Worm (Caenorhabditis elegans) whole organism, young adult: ENCODE measurements around the gene C17E7.13.

Experiments
- B0336.3 ChIP-seq: fragments of 200-800 bp; sonication (Bioruptor generic); IDR thresholded peaks from 2 replicates; pipeline ENCODE4 v1.3.6; 2022; ENCODE audit warnings: missing genetic modification characterization, missing compliant biosample characterization
- F10E7.11 ChIP-seq: sonication (generic microtip); optimal IDR thresholded peaks from 2 replicates; lab custom pipeline; 2017; ENCODE audit warnings: mild to moderate bottlenecking, missing genetic modification characterization, moderate library complexity, missing compliant biosample characterization
- F23B12.7 ChIP-seq: sonication (generic microtip); optimal IDR thresholded peaks from 2 replicates; lab custom pipeline; 2017; ENCODE audit warnings: missing genetic modification characterization, mild to moderate bottlenecking, missing compliant biosample characterization, antibody characterized with exemption, moderate library complexity; ENCODE audit not compliant: insufficient read depth
- F33H1.4 ChIP-seq: fragments of 200-800 bp; sonication (Bioruptor generic); IDR thresholded peaks from 2 replicates; pipeline ENCODE4 v1.3.6; 2022; ENCODE audit warnings: missing genetic modification reagents, missing genetic modification characterization, missing compliant biosample characterization
- F39B2.1 ChIP-seq: fragments of 200-800 bp; sonication (Bioruptor generic); IDR thresholded peaks from 2 replicates; pipeline ENCODE4 v1.3.6; 2022; ENCODE audit warnings: missing genetic modification reagents, missing genetic modification characterization, missing compliant biosample characterization
- F49E8.2 ChIP-seq: sonication (generic microtip); optimal IDR thresholded peaks from 3 replicates; lab custom pipeline; 2017; ENCODE audit warnings: missing genetic modification characterization, mild to moderate bottlenecking, missing compliant biosample characterization, antibody characterized with exemption, moderate library complexity; ENCODE audit not compliant: insufficient read depth
- F55B11.4 ChIP-seq: sonication (generic microtip); optimal IDR thresholded peaks from 2 replicates; lab custom pipeline; 2016; ENCODE audit warnings: missing compliant biosample characterization, missing genetic modification characterization, borderline replicate concordance; ENCODE audit not compliant: insufficient read depth
- F57A8.1 ChIP-seq: fragments of 200-800 bp; sonication (Bioruptor generic); optimal IDR thresholded peaks from 2 replicates; lab custom pipeline; 2018; ENCODE audit warnings: mild to moderate bottlenecking, missing genetic modification characterization, moderate library complexity, missing compliant biosample characterization
- K11D2.4 ChIP-seq: fragments of 200-800 bp; sonication (Bioruptor generic); IDR thresholded peaks from 2 replicates; pipeline ENCODE4 v1.3.6; 2022; ENCODE audit warnings: missing genetic modification reagents, missing genetic modification characterization, missing compliant biosample characterization
- Y53F4B.3 ChIP-seq: fragments of 200-800 bp; sonication (Bioruptor generic); IDR thresholded peaks from 2 replicates; pipeline ENCODE4 v1.3.6; 2022; ENCODE audit warnings: missing genetic modification reagents, missing genetic modification characterization, missing compliant biosample characterization
- Y56A3A.18 ChIP-seq: fragments of 200-800 bp; sonication (Bioruptor generic); IDR thresholded peaks from 2 replicates; pipeline ENCODE4 v1.3.6; 2022; ENCODE audit warnings: missing genetic modification reagents, missing genetic modification characterization, missing compliant biosample characterization
- Y79H2A.3 ChIP-seq: fragments of 200-800 bp; sonication (Bioruptor generic); conservative IDR thresholded peaks from 2 replicates; pipeline ENCODE4 v1.3.6; 2022; ENCODE audit warnings: missing genetic modification reagents, missing genetic modification characterization, missing compliant biosample characterization
- Y95B8A.8 ChIP-seq: fragments of 200-800 bp; sonication (Bioruptor generic); IDR thresholded peaks from 2 replicates; pipeline ENCODE4 v1.3.6; 2022; ENCODE audit warnings: missing genetic modification reagents, missing genetic modification characterization, missing compliant biosample characterization
- attf-5 ChIP-seq: fragments of 200-800 bp; sonication (Bioruptor generic); optimal IDR thresholded peaks from 2 replicates; lab custom pipeline; 2018; ENCODE audit warnings: mild to moderate bottlenecking, missing genetic modification characterization, missing compliant biosample characterization
- cebp-1 ChIP-seq, 2 experiments: fragments of 200-800 bp in 1 of 2; sonication (Bioruptor generic) in 1 of 2; sonication (generic microtip) in 1 of 2; IDR thresholded peaks in 1 of 2; optimal IDR thresholded peaks in 1 of 2; 2 replicates each; pipeline versions ENCODE4 v1.3.6 to Lab custom; 2017 to 2022; ENCODE audit warnings: missing compliant biosample characterization in 2 of 2, missing genetic modification characterization in 2 of 2, mild to moderate bottlenecking in 1 of 2, missing genetic modification reagents in 1 of 2, moderate library complexity in 1 of 2
- cebp-2 ChIP-seq: fragments of 200-800 bp; sonication (Bioruptor generic); IDR thresholded peaks from 2 replicates; pipeline ENCODE4 v1.3.6; 2022; ENCODE audit warnings: missing genetic modification characterization, missing compliant biosample characterization
- ceh-100 ChIP-seq: fragments of 200-800 bp; sonication (Bioruptor generic); IDR thresholded peaks from 2 replicates; pipeline ENCODE4 v1.3.6; 2022; ENCODE audit warnings: missing genetic modification reagents, missing genetic modification characterization, missing compliant biosample characterization
- ceh-58 ChIP-seq: fragments of 200-800 bp; sonication (Bioruptor generic); IDR thresholded peaks from 2 replicates; pipeline ENCODE4 v1.3.6; 2022; ENCODE audit warnings: missing genetic modification characterization, missing compliant biosample characterization
- efl-1 ChIP-seq: fragments of 150-350 bp; optimal IDR thresholded peaks from 2 replicates; lab custom pipeline; 2014; ENCODE audit warnings: missing biosample characterization, missing genetic modification reagents, missing genetic modification characterization
- egl-18 ChIP-seq: fragments of 200-800 bp; sonication (Bioruptor generic); IDR thresholded peaks from 2 replicates; pipeline ENCODE4 v1.3.6; 2022; ENCODE audit warnings: missing genetic modification reagents, missing genetic modification characterization, missing compliant biosample characterization
- egrh-3 ChIP-seq: fragments of 200-800 bp; sonication (Bioruptor generic); IDR thresholded peaks from 2 replicates; pipeline ENCODE4 v1.3.6; 2022; ENCODE audit warnings: missing genetic modification reagents, missing genetic modification characterization, missing compliant biosample characterization
- hlh-12 ChIP-seq: sonication (generic microtip); optimal IDR thresholded peaks from 2 replicates; lab custom pipeline; 2016; ENCODE audit warnings: missing genetic modification characterization, missing compliant biosample characterization
- hlh-26 ChIP-seq: fragments of 200-800 bp; sonication (Bioruptor generic); conservative IDR thresholded peaks from 2 replicates; pipeline ENCODE4 v1.3.6; 2022; ENCODE audit warnings: missing genetic modification reagents, missing genetic modification characterization, missing compliant biosample characterization
- lag-1 ChIP-seq: fragments of 200-800 bp; sonication (Bioruptor generic); IDR thresholded peaks from 2 replicates; pipeline ENCODE4 v1.3.6; 2022; ENCODE audit warnings: missing genetic modification reagents, missing genetic modification characterization, missing compliant biosample characterization
- lin-26 ChIP-seq: fragments of 200-800 bp; sonication (Bioruptor generic); IDR thresholded peaks from 2 replicates; pipeline ENCODE4 v1.3.6; 2022; ENCODE audit warnings: missing genetic modification reagents, missing genetic modification characterization, missing compliant biosample characterization
- lin-35 ChIP-seq, 3 experiments: fragments of 150-350 bp in 2 of 3; sonication (generic microtip) in 1 of 3; optimal IDR thresholded peaks; 2 replicates each; lab custom pipeline; 2014 to 2018; ENCODE audit warnings: missing biosample characterization in 3 of 3, missing genetic modification characterization in 3 of 3, missing genetic modification reagents in 3 of 3
- madf-6 ChIP-seq: fragments of 200-800 bp; sonication (Bioruptor generic); IDR thresholded peaks from 2 replicates; pipeline ENCODE4 v1.3.6; 2022; ENCODE audit warnings: missing genetic modification reagents, missing genetic modification characterization, missing compliant biosample characterization
- nhr-179 ChIP-seq: sonication (generic microtip); optimal IDR thresholded peaks from 2 replicates; lab custom pipeline; 2016; ENCODE audit warnings: mild to moderate bottlenecking, missing genetic modification characterization, missing compliant biosample characterization
- sdz-38 ChIP-seq: sonication (generic microtip); optimal IDR thresholded peaks from 2 replicates; lab custom pipeline; 2016; ENCODE audit warnings: missing genotype, missing genetic modification characterization, missing compliant biosample characterization
- snpc-4 ChIP-seq, 5 experiments: fragments of 150-350 bp in 1 of 5; sonication (generic microtip) in 4 of 5; optimal IDR thresholded peaks; 2 replicates each; lab custom pipeline; 2014 to 2018; ENCODE audit warnings: missing genetic modification characterization in 5 of 5, missing biosample characterization in 3 of 5, antibody characterized with exemption in 2 of 5, mild to moderate bottlenecking in 2 of 5, missing compliant biosample characterization in 2 of 5, missing genotype in 2 of 5, moderate library complexity in 2 of 5, missing genetic modification reagents in 1 of 5
- zfh-2 ChIP-seq: fragments of 200-800 bp; sonication (Bioruptor generic); conservative IDR thresholded peaks from 2 replicates; pipeline ENCODE4 v1.3.6; 2022; ENCODE audit warnings: missing genetic modification reagents, missing genetic modification characterization, missing compliant biosample characterization
- ztf-18 ChIP-seq: sonication (generic microtip); optimal IDR thresholded peaks from 2 replicates; lab custom pipeline; 2016; ENCODE audit warnings: missing genotype, mild to moderate bottlenecking, missing genetic modification characterization, missing compliant biosample characterization
- ztf-22 ChIP-seq: fragments of 200-800 bp; sonication (Bioruptor generic); optimal IDR thresholded peaks from 2 replicates; lab custom pipeline; 2018; ENCODE audit warnings: mild to moderate bottlenecking, missing genetic modification characterization, moderate library complexity, missing compliant biosample characterization
- ztf-25 ChIP-seq: fragments of 200-800 bp; sonication (Bioruptor generic); IDR thresholded peaks from 2 replicates; pipeline ENCODE4 v1.3.6; 2022; ENCODE audit warnings: missing genetic modification reagents, missing genetic modification characterization, missing compliant biosample characterization

The C17E7.13 gene

DNA sequence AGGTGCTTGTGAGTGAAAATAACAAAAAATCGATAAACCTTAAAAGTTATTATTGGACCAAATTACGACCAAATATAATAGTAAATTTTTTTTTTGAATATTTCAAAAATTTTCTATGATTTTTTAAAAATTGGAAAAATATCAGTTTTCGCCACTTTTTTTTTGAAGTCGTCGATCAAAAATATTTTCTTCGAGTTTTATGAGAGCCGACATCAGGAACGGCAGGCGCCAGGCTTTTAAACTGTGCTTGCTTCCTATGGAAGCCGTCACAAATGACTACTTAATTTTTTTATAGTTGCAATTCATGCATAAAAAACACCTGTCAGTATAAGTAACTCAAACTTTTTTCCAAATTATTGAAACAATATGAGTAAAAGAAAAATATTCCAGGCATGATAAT is 14.3 kb upstream of the C17E7.13 start:
- TF ChIP-seq F57A8.1 (GFP tag; lab: Kevin White, UChicago) = no peak
- no peak for TF ChIP-seq ztf-25 (GFP tag; lab: Robert Waterston, UW)
- no peak for TF ChIP-seq lin-35 (GFP tag; optimal IDR thresholded peaks at IDR 0.05; lab: Kevin White, UChicago)
- no peak for TF ChIP-seq egrh-3
- TF ChIP-seq F55B11.4 (tag; lab: Kevin White, UChicago) = no peak
- no peak for TF ChIP-seq B0336.3
- no peak for TF ChIP-seq lag-1 (GFP tag; lab: Robert Waterston, UW)
- TF ChIP-seq hlh-12 (tag; lab: Kevin White, UChicago) = no peak
- TF ChIP-seq F33H1.4 (GFP tag; lab: Robert Waterston, UW) = no peak
- no peak for TF ChIP-seq K11D2.4
- no peak for TF ChIP-seq efl-1 (GFP tag; lab: Kevin White, UChicago)
- TF ChIP-seq ceh-58 (GFP tag; lab: Robert Waterston, UW) = no peak
- no peak for TF ChIP-seq cebp-2
- no peak for TF ChIP-seq egl-18
- TF ChIP-seq nhr-179 (tag; lab: Kevin White, UChicago) = no peak
- TF ChIP-seq Y79H2A.3 = no peak
- TF ChIP-seq ztf-18 (tag; lab: Kevin White, UChicago) = no peak
- no peak for TF ChIP-seq F49E8.2 (tag; lab: Kevin White, UChicago)
- no peak for TF ChIP-seq snpc-4 (GFP tag; optimal IDR thresholded peaks at IDR 0.05; lab: Kevin White, UChicago)
- TF ChIP-seq snpc-4 (tag; optimal IDR thresholded peaks at IDR 0.05; lab: Kevin White, UChicago) = no peak
- TF ChIP-seq lin-26 (GFP tag; lab: Robert Waterston, UW) = no peak

DNA sequence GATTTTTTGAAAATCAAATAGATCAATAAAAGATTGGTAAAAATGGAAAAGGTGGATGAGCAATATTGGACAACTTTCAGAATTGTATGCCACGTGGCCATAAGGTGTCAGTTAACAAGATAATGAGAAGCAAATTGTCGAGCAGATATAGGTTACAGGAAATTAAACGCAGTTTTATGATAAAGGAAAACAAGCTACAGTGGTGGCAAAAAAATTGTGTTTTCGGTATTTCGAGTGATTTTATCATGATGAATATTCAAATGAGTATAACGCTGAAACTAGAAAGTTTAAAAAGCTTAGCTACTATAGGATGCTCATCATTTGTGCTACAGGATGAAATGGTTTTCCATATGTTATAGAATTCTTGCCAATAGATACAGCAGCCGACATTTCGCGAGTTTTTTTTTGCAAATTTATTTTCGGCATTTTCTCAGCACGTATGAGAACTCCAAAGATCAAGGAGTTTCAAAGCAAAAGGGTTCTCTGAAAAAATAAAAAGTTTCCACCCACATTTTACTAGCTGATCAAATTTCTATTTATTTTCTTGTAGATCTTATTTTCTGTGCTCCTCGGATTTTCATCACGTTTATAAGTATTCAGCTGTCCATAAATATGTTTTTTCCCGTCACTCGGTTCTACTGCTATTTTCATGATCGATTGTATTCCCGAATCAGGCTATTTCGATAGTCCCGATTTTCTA is 13.5 kb upstream of the C17E7.13 start, which contains the start of the genes str-229 and srh-190:
TSS of gene str-229 (minus strand) at position 101 of the 700 bp plus-strand sequence.
TSS of gene srh-190 (plus strand) at position 650 of the 700 bp plus-strand sequence.
- no peak for TF ChIP-seq attf-5 (GFP tag; lab: Kevin White, UChicago)

DNA sequence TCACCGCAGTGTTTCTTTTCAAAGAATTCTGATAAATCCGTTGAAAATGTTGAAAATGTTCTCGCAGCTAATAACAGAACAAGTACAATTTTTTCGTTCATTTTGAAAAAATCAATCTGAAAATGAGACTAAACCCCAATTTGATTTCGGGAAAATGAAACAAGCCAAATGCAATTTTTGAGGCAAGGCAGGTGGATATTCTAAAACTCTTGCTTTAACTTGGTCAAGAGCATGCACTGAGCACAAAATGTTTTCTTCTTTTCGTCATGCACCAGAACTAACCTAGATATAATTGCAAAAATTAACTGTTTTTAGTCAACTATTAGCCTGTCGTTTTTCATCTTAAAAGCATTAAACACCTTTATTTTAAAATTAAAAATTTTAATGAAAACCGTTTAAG is 11.0 kb upstream of the C17E7.13 start, which contains the start of gene irld-22:
TSS of gene irld-22 (minus strand) at position 101 of the 400 bp plus-strand sequence.
- TF ChIP-seq F10E7.11 (tag; lab: Kevin White, UChicago) (no peak), Y95B8A.8 (GFP tag; lab: Robert Waterston, UW) (no peak), lin-35 (GFP tag; optimal IDR thresholded peaks at IDR 0.05; lab: Kevin White, UChicago) (no peak), sdz-38 (tag; lab: Kevin White, UChicago) (no peak), nhr-179 (tag; lab: Kevin White, UChicago) (no peak), cebp-1 (GFP tag; IDR thresholded peaks at IDR 0.05; lab: Robert Waterston, UW) (no peak), cebp-1 (tag; optimal IDR thresholded peaks at IDR 0.05; lab: Kevin White, UChicago) (no peak), hlh-26 (GFP tag; lab: Robert Waterston, UW) (no peak), Y56A3A.18 (GFP tag; lab: Robert Waterston, UW) (no peak), Y53F4B.3 (GFP tag; lab: Robert Waterston, UW) (no peak), F39B2.1 (GFP tag; lab: Robert Waterston, UW) (no peak), madf-6 (no peak), ztf-22 (GFP tag; lab: Kevin White, UChicago) (no peak), zfh-2 (no peak), F23B12.7 (tag; lab: Kevin White, UChicago) (no peak), ceh-100 (GFP tag; lab: Robert Waterston, UW) (no peak), egl-18 (no peak)
